Fruit fly (Drosophila melanogaster): ENCODE measurements around the gene CG17026.

DNA sequence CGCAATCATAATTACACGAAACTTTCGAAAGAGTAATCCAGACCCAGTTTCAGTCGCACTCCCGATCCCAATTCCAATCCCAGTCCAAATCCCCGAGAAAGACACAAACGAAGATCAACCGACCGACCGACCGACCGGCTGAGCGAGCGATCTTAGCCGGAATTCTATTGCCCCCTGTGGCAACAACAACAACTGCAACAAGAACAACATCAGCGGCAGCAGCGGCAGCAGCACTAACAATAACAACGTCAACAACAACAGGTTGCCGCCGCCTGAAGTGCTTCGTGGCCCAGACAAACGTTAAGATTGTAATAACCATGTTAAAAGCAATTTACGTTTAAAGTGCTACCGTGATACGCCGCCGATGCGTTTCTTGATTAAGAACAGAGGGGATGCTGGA is 43.6 kb downstream of the CG17026 start:
- TF ChIP-seq ttk (optimal IDR thresholded peaks at IDR 0.05) (no peak), Sin3A (optimal IDR thresholded peaks at IDR 0.05) (no peak), h (optimal IDR thresholded peaks at IDR 0.05) (no peak)
